Fruit fly (Drosophila melanogaster): Measurements from ENCODE around the gene rtet.

DNA sequence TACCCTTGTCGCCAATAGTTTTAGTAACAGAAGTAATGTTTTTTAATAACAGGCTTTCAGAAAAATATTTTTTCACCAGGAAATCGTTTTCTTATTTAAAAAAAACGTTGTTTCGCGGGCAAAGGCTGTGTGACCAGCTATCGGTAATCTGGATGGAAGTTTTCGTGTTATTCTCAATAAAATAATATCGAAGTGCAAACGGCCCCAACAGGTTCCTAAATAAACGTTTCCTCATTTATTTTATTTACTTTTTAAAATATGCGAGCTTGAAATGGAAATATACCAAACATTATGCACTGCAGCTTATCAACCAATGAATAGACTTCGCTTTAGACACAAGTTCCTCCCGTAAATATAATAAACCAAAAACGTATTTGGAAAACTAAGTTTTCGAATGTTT lies 21.8 kb downstream of the rtet start, which contains the start of gene Ice2:
- TF ChIP-seq CG17328 (GFP tag; IDR thresholded peaks at IDR 0.05) (no peak), CG17385 (GFP tag; optimal IDR thresholded peaks at IDR 0.05) (no peak), Hmx (GFP tag; optimal IDR thresholded peaks at IDR 0.05) (no peak), CG17802 (tag; optimal IDR thresholded peaks at IDR 0.05) (no peak), bsh (GFP tag; optimal IDR thresholded peaks at IDR 0.05) (no peak), usp (GFP tag; optimal IDR thresholded peaks at IDR 0.05) (no peak), CG9609 (GFP tag; optimal IDR thresholded peaks at IDR 0.05) (no peak), gcm2 (GFP tag; optimal IDR thresholded peaks at IDR 0.05) (no peak), sqz (GFP tag; optimal IDR thresholded peaks at IDR 0.05) (no peak), crol (GFP tag; IDR thresholded peaks at IDR 0.05) (no peak)
